Worm (Caenorhabditis elegans): Measurements from ENCODE around the gene srxa-18.

The srxa-18 gene

DNA sequence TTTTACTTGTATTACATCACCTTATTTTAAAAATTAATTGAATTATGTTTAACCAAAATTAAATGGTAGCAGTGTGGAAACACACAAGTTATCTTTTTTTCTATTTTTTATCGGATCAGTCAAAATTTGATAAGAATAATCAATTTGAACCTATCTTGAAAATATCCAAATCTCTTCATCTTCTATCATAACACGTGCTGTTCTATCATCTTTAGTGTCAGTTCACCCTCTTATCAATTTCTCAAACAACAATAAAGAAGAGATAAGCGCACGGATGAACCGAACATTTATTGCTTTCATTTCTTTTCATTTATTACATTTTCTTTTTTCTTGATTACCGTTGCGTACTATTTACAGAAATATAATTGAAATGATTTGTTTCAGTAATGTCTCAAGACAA, 33.7 kb downstream of the srxa-18 start, which contains the start of gene R04B5.5:
Gene R04B5.5, plus strand, starts transcription at position 378 of the 400 bp plus-strand sequence.
- peak; percentile 21 for TF ChIP-seq C34F6.9 (tag; optimal IDR thresholded peaks at IDR 0.05)
- TF ChIP-seq lsy-2 (tag; optimal IDR thresholded peaks at IDR 0.05), result peak in 1 of 2 experiments; percentile 39
- TF ChIP-seq ZK546.5 (tag; optimal IDR thresholded peaks at IDR 0.05), result no peak
- TF ChIP-seq mdl-1 (tag; optimal IDR thresholded peaks at IDR 0.05), result peak; percentile 15 to 45
- TF ChIP-seq blmp-1 (tag; optimal IDR thresholded peaks at IDR 0.05; ENCODE audit: insufficient read depth), result peak; percentile 55
- TF ChIP-seq sma-9 (GFP tag; optimal IDR thresholded peaks at IDR 0.05), result peak; percentile 87
- no peak for TF ChIP-seq sma-9 (tag; optimal IDR thresholded peaks at IDR 0.05)
- peak; percentile 35 for TF ChIP-seq egl-27 (tag; optimal IDR thresholded peaks at IDR 0.05)
- TF ChIP-seq F13H6.1 (tag; optimal IDR thresholded peaks at IDR 0.05), result peak; percentile 29
- TF ChIP-seq sem-4 (tag; optimal IDR thresholded peaks at IDR 0.05), result no peak
- TF ChIP-seq ceh-16 (tag; optimal IDR thresholded peaks at IDR 0.05), result no peak
- no peak for TF ChIP-seq nhr-23 (tag; optimal IDR thresholded peaks at IDR 0.05)
- peak; percentile 65 for TF ChIP-seq nhr-21 (tag; optimal IDR thresholded peaks at IDR 0.05)
- TF ChIP-seq fos-1 (tag; optimal IDR thresholded peaks at IDR 0.05), result peak; percentile 69
- peak; percentile 35 for TF ChIP-seq crh-2 (tag; optimal IDR thresholded peaks at IDR 0.05)
- TF ChIP-seq R02D3.7 (tag; optimal IDR thresholded peaks at IDR 0.05), result no peak
- TF ChIP-seq ztf-4 (tag; optimal IDR thresholded peaks at IDR 0.05), result no peak
- peak; percentile 32 for TF ChIP-seq sma-3 (GFP tag; optimal IDR thresholded peaks at IDR 0.05)

DNA sequence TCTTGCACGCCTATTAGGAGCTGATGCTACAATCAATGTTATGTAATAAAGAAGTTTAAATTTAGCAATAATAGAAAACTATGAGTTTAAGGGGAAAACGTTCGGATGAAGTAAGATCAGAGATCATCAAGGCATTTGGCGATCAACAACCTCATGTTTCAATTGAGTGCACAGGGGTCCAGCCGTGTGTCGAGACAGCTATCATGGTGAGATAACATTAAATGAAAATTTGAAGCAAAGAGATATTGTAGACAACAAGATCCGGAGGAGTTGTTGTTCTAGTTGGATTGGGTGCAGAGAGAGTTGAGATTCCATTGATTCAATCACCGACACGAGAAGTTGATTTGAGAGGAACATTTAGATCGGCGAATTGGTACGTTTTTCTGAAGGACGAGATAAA, 34.7 kb downstream of the srxa-18 start:
- peak; percentile 37 for TF ChIP-seq F13H6.1 (tag; optimal IDR thresholded peaks at IDR 0.05)
- no peak for TF ChIP-seq snpc-4 (tag; optimal IDR thresholded peaks at IDR 0.05)
- TF ChIP-seq mab-5 (tag; optimal IDR thresholded peaks at IDR 0.05), result no peak
- TF ChIP-seq lsy-2 (tag; optimal IDR thresholded peaks at IDR 0.05), result peak in 1 of 2 experiments; percentile 13
- TF ChIP-seq nhr-77 (tag; optimal IDR thresholded peaks at IDR 0.05), result no peak
- no peak for TF ChIP-seq nhr-25 (tag; optimal IDR thresholded peaks at IDR 0.05)
- TF ChIP-seq sma-9 (GFP tag; optimal IDR thresholded peaks at IDR 0.05), result peak; percentile 32
- no peak for TF ChIP-seq sma-9 (tag; optimal IDR thresholded peaks at IDR 0.05)

DNA sequence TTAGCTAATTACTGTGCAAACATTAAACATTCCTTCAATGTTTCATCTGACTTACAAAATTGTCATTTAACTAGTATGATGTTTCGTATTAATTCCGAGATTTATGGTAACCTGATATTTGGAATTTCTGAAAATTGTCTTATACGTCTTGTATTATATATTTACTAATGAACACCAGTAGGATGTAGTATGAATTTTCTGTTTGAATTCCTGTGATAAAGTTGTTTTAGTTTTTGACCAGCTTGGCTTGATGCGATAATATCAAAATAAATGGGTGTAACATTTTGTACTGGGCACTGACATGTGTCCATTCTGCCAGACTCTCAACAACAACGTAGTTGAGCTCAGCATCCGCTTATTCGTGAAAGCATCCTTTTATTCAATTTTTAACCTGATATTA, 35.9 kb downstream of the srxa-18 start, which contains the start of gene R04B5.6:
Gene R04B5.6, plus strand, starts transcription at position 301 of the 400 bp plus-strand sequence.
- TF ChIP-seq nhr-11 (tag; optimal IDR thresholded peaks at IDR 0.05) (no peak), unc-55 (GFP tag; optimal IDR thresholded peaks at IDR 0.05) (no peak), elt-3 (tag; optimal IDR thresholded peaks at IDR 0.05) (no peak), alr-1 (tag; optimal IDR thresholded peaks at IDR 0.05) (no peak), nhr-21 (tag; optimal IDR thresholded peaks at IDR 0.05) (no peak), nhr-77 (tag; optimal IDR thresholded peaks at IDR 0.05) (no peak), ztf-1 (GFP tag; conservative IDR thresholded peaks at IDR 0.05) (no peak), nhr-6 (tag; optimal IDR thresholded peaks at IDR 0.05) (no peak), nhr-23 (tag; optimal IDR thresholded peaks at IDR 0.05) (no peak), lin-39 (tag; optimal IDR thresholded peaks at IDR 0.05) (no peak), mab-5 (tag; optimal IDR thresholded peaks at IDR 0.05) (no peak), lin-13 (GFP tag; optimal IDR thresholded peaks at IDR 0.05) (no peak), ceh-16 (tag; optimal IDR thresholded peaks at IDR 0.05) (no peak), C34F6.9 (tag; optimal IDR thresholded peaks at IDR 0.05) (no peak), mbf-1 (tag; optimal IDR thresholded peaks at IDR 0.05) (no peak)

DNA sequence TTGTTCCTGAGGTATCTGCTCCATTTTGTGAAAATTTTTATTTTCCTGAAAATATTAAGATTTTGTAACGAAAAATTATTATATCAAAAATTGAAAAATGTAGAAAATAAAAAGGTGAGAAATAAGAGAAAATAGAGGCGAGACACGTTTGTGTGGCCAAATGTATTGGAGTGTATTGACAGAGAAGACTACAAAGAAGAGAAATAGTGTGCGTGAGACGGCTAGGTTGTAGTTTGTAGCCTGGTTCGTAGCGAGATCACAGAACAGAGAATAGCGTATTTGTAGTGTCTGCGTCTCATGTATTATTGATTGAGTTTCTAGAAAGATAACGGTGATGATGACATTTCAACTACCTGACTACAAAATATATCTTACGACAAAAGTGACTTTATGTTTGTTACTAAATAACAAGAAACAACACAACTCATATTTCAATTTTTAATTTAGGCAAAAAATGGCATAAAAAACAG, 36.8 kb downstream of the srxa-18 start, which contains the start of gene nhr-12:
Gene nhr-12, minus strand, starts transcription at position 51 of the 470 bp plus-strand sequence.
- TF ChIP-seq skn-1 (tag; optimal IDR thresholded peaks at IDR 0.05) (peak; percentile 2), unc-55 (GFP tag; optimal IDR thresholded peaks at IDR 0.05) (peak; percentile 24), blmp-1 (tag; optimal IDR thresholded peaks at IDR 0.05; ENCODE audit: insufficient read depth) (no peak), crh-2 (tag; optimal IDR thresholded peaks at IDR 0.05) (peak; percentile 45), ztf-11 (tag; optimal IDR thresholded peaks at IDR 0.05) (no peak), sma-9 (GFP tag; optimal IDR thresholded peaks at IDR 0.05) (peak; percentile 29), sma-9 (tag; optimal IDR thresholded peaks at IDR 0.05) (no peak)

DNA sequence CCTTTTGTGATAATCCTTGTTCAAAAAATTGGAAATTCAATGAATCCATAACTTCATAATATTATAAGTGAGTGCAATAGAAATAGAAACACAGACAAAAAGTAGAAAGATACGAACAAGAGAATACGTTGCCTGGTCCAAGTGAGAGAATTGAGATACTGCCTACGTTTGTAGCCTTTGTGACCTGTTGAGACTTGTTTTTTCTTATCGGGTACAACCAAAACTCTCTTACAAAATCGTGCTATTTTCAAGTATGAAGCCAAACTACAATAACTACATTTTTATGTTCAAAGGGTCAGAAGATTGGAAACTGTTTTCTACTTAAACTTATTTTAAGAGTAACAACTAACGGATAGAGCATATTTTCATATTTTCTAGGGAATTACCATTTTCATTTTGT, 39.2 kb downstream of the srxa-18 start, which contains the start of gene nhr-205:
Gene nhr-205, minus strand, starts transcription at position 141 of the 400 bp plus-strand sequence.
- no peak for TF ChIP-seq egl-27 (tag; optimal IDR thresholded peaks at IDR 0.05)
- no peak for TF ChIP-seq ztf-1 (GFP tag; conservative IDR thresholded peaks at IDR 0.05)
- TF ChIP-seq lin-11 (tag; optimal IDR thresholded peaks at IDR 0.05), result no peak
- TF ChIP-seq F13H6.1 (tag; optimal IDR thresholded peaks at IDR 0.05), result no peak
- no peak for TF ChIP-seq unc-62 (GFP tag; optimal IDR thresholded peaks at IDR 0.05)
- TF ChIP-seq fos-1 (tag; optimal IDR thresholded peaks at IDR 0.05), result no peak
- no peak for TF ChIP-seq ztf-4 (tag; optimal IDR thresholded peaks at IDR 0.05)
- TF ChIP-seq nhr-77 (tag; optimal IDR thresholded peaks at IDR 0.05), result no peak

Measured in whole organism, L2 larva.